Fruit fly (Drosophila melanogaster): Measurements from ENCODE around the gene CG5953.

The CG5953 gene

dm6 chr2L:16532702-16533385, at the start of gene CG5953 (continued):
- TF ChIP-seq CG17359 (tag; optimal IDR thresholded peaks at IDR 0.05) (peak; percentile 97), CG8281 (tag; optimal IDR thresholded peaks at IDR 0.05) (peak; percentile 89), Hmr (GFP tag; optimal IDR thresholded peaks at IDR 0.05) (peak; percentile 98), ham (GFP tag; IDR thresholded peaks at IDR 0.05) (peak; percentile 85), CG6765 (GFP tag; optimal IDR thresholded peaks at IDR 0.05) (peak; percentile 94), B-H1 (GFP tag; IDR thresholded peaks at IDR 0.05) (peak; percentile 94), CG2202 (tag; optimal IDR thresholded peaks at IDR 0.05) (peak; percentile 94), HLH3B (GFP tag; IDR thresholded peaks at IDR 0.05) (peak; percentile 97), Blimp-1 (GFP tag; optimal IDR thresholded peaks at IDR 0.05) (peak; percentile 94), CG2712 (tag; optimal IDR thresholded peaks at IDR 0.05) (peak; percentile 97), CG12104 (GFP tag; optimal IDR thresholded peaks at IDR 0.05) (peak; percentile 92), CG6254 (GFP tag; optimal IDR thresholded peaks at IDR 0.05) (peak; percentile 95), Dek (tag; optimal IDR thresholded peaks at IDR 0.05) (peak; percentile 95), gsb-n (tag; optimal IDR thresholded peaks at IDR 0.05) (peak; percentile 97), CG1602 (GFP tag; optimal IDR thresholded peaks at IDR 0.05) (peak; percentile 92), phol (tag; optimal IDR thresholded peaks at IDR 0.05) (peak; percentile 97), seq (GFP tag; IDR thresholded peaks at IDR 0.05) (peak; percentile 98), croc (GFP tag; conservative IDR thresholded peaks at IDR 0.05) (peak; percentile 96), unc-4 (GFP tag; IDR thresholded peaks at IDR 0.05; ENCODE audit: partially characterized antibody) (peak; percentile 17; the same call in 1 of the 2 replicates), CG9876 (GFP tag; optimal IDR thresholded peaks at IDR 0.05) (peak; percentile 73), oc (tag; optimal IDR thresholded peaks at IDR 0.05) (peak; percentile 96), dmrt99B (tag; optimal IDR thresholded peaks at IDR 0.05) (peak; percentile 98), Abd-B (GFP tag; optimal IDR thresholded peaks at IDR 0.05) (peak; percentile 92), Hand (GFP tag; optimal IDR thresholded peaks at IDR 0.05) (peak; percentile 97), sens (GFP tag) (peak; percentile 99), Nf-YB (GFP tag; optimal IDR thresholded peaks at IDR 0.05) (peak; percentile 87), Med (GFP tag) (peak; percentile 98), zen (tag; optimal IDR thresholded peaks at IDR 0.05) (peak; percentile 92), CG17186 (GFP tag; optimal IDR thresholded peaks at IDR 0.05) (peak; percentile 83), CG17802 (tag; optimal IDR thresholded peaks at IDR 0.05) (peak; percentile 87), kah (GFP tag; optimal IDR thresholded peaks at IDR 0.05) (peak; percentile 91), chif (GFP tag; optimal IDR thresholded peaks at IDR 0.05) (peak; percentile 93 to 95), chm (GFP tag; IDR thresholded peaks at IDR 0.05) (peak; percentile 91), CG11247 (GFP tag; IDR thresholded peaks at IDR 0.05) (peak; percentile 94), luna (GFP tag; optimal IDR thresholded peaks at IDR 0.05) (peak; percentile 76), dimm (GFP tag; IDR thresholded peaks at IDR 0.05) (peak; percentile 89), Rfx (GFP tag; IDR thresholded peaks at IDR 0.05) (peak; percentile 97), Sry-δ (GFP tag; optimal IDR thresholded peaks at IDR 0.05) (peak; percentile 51), CG6689 (GFP tag; IDR thresholded peaks at IDR 0.05) (peak; percentile 98), D19A (tag; optimal IDR thresholded peaks at IDR 0.05) (peak; percentile 93), CG12236 (GFP tag; optimal IDR thresholded peaks at IDR 0.05) (peak; percentile 89), slbo (GFP tag; IDR thresholded peaks at IDR 0.05) (peak; percentile 96), CG17328 (GFP tag; IDR thresholded peaks at IDR 0.05) (peak; percentile 97), CG4854 (GFP tag; optimal IDR thresholded peaks at IDR 0.05) (peak; percentile 87), ind (GFP tag; optimal IDR thresholded peaks at IDR 0.05) (peak; percentile 96), ro (GFP tag; IDR thresholded peaks at IDR 0.05) (peak; percentile 90), chinmo (GFP tag; IDR thresholded peaks at IDR 0.05; ENCODE audit: partially characterized antibody) (peak; percentile 96), wek (GFP tag; optimal IDR thresholded peaks at IDR 0.05) (peak; percentile 52), CG32772 (GFP tag; IDR thresholded peaks at IDR 0.05) (peak; percentile 98)
